Worm (Caenorhabditis elegans): ENCODE measurements around the gene ZK673.2.

DNA sequence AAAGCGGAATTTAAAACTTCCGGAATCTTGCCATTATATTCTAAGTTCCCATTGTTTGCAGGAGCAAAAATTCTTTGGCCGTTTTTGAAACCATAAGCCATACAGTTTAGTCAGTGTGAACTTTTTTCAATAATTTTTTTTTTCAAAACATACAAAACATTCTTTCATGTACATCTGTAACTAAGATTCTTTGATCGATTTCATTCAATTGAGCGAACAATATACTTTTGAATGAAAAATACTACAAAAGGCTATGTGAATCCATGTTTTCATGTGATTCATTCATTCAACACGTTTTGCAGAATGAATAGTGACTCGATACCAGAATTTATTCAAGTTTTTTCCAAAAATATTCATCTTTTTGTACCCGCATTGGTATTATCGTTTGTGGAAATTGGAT, 38.7 kb downstream of the ZK673.2 start, which contains the start of gene ZK666.15:
- TF ChIP-seq ceh-28 (tag; optimal IDR thresholded peaks at IDR 0.05) = no peak
- TF ChIP-seq fkh-10 (GFP tag; optimal IDR thresholded peaks at IDR 0.05) = no peak
- no peak for TF ChIP-seq snpc-4 (tag; optimal IDR thresholded peaks at IDR 0.05)
- TF ChIP-seq nhr-76 (tag; optimal IDR thresholded peaks at IDR 0.05) = no peak
- TF ChIP-seq unc-39 (tag; optimal IDR thresholded peaks at IDR 0.05) = no peak
- TF ChIP-seq F44E2.7 (GFP tag; IDR thresholded peaks at IDR 0.05) = no peak
- TF ChIP-seq unc-62 (GFP tag; optimal IDR thresholded peaks at IDR 0.05 in 1 of 2) = no peak
- no peak for TF ChIP-seq unc-62 (tag; optimal IDR thresholded peaks at IDR 0.05)
- no peak for TF ChIP-seq skn-1 (tag; optimal IDR thresholded peaks at IDR 0.05)
- TF ChIP-seq ama-1 (optimal IDR thresholded peaks at IDR 0.05) = no peak
- no peak for TF ChIP-seq saeg-2 (GFP tag; IDR thresholded peaks at IDR 0.05)
- no peak for TF ChIP-seq hmg-1.1 (GFP tag; IDR thresholded peaks at IDR 0.05)
- no peak for TF ChIP-seq egl-43 (GFP tag; IDR thresholded peaks at IDR 0.05)

Data from whole organism, L4 larva.